Worm (Caenorhabditis elegans) whole organism, L3 larva: ENCODE data around the gene dct-17.

ENCODE experiments used
- R02D3.7 ChIP-seq: fragments of 150-350 bp; optimal IDR thresholded peaks from 2 replicates; lab custom pipeline; 2014; ENCODE audit warnings: missing biosample characterization, missing genetic modification characterization
- ZK546.5 ChIP-seq: sonication (generic microtip); optimal IDR thresholded peaks from 2 replicates; lab custom pipeline; 2017; ENCODE audit warnings: missing biosample characterization, missing genetic modification characterization
- ama-1 ChIP-seq: fragments of 150-350 bp; optimal IDR thresholded peaks from 2 replicates; lab custom pipeline; 2018
- ceh-28 ChIP-seq: fragments of 150-350 bp; optimal IDR thresholded peaks from 2 replicates; lab custom pipeline; 2014; ENCODE audit warnings: missing biosample characterization, missing genetic modification reagents, missing genetic modification characterization
- ceh-82 ChIP-seq: fragments of 150-350 bp; optimal IDR thresholded peaks from 2 replicates; lab custom pipeline; 2014; ENCODE audit warnings: missing biosample characterization, missing genetic modification characterization
- ceh-9 ChIP-seq: sonication (generic microtip); optimal IDR thresholded peaks from 2 replicates; lab custom pipeline; 2018; ENCODE audit warnings: missing biosample characterization, missing genetic modification characterization
- daf-12 ChIP-seq: fragments of 150-350 bp; optimal IDR thresholded peaks from 2 replicates; lab custom pipeline; 2014; ENCODE audit warnings: missing biosample characterization, missing genetic modification reagents, missing genetic modification characterization
- egl-5 ChIP-seq: fragments of 150-350 bp; optimal IDR thresholded peaks from 2 replicates; lab custom pipeline; 2017; ENCODE audit warnings: missing biosample characterization, missing genetic modification reagents, missing genetic modification characterization, inconsistent platforms
- elt-1 ChIP-seq: fragments of 150-350 bp; optimal IDR thresholded peaks from 2 replicates; lab custom pipeline; 2014; ENCODE audit warnings: missing biosample characterization, missing genetic modification characterization
- elt-2 ChIP-seq: sonication (generic microtip); optimal IDR thresholded peaks from 2 replicates; lab custom pipeline; 2016; ENCODE audit warnings: missing genetic modification reagents, mild to moderate bottlenecking, missing genetic modification characterization, missing compliant biosample characterization
- elt-3 ChIP-seq, 3 experiments: fragments of 150-350 bp in 1 of 3; sonication (generic microtip) in 2 of 3; optimal IDR thresholded peaks; 2 replicates in 2 of 3; 4 replicates in 1 of 3; lab custom pipeline; 2014 to 2017; ENCODE audit warnings: missing biosample characterization in 3 of 3, missing genetic modification characterization in 3 of 3
- eor-1 ChIP-seq, 2 experiments: fragments of 150-350 bp; optimal IDR thresholded peaks; 2 replicates each; lab custom pipeline; 2014 to 2018; ENCODE audit warnings: missing biosample characterization in 2 of 2, missing genetic modification characterization in 2 of 2
- fkh-2 ChIP-seq: fragments of 150-350 bp; optimal IDR thresholded peaks from 2 replicates; lab custom pipeline; 2014; ENCODE audit warnings: missing biosample characterization, missing genetic modification reagents, missing genetic modification characterization
- hmg-11 ChIP-seq: sonication (generic microtip); optimal IDR thresholded peaks from 2 replicates; lab custom pipeline; 2016; ENCODE audit warnings: missing genetic modification characterization, missing compliant biosample characterization
- jun-1 ChIP-seq: fragments of 150-350 bp; optimal IDR thresholded peaks from 2 replicates; lab custom pipeline; 2014; ENCODE audit warnings: missing biosample characterization, missing genetic modification reagents, missing genetic modification characterization
- lin-15B ChIP-seq: fragments of 150-350 bp; optimal IDR thresholded peaks from 2 replicates; lab custom pipeline; 2014; ENCODE audit warnings: missing biosample characterization, missing genetic modification characterization
- lin-39 ChIP-seq: fragments of 150-350 bp; optimal IDR thresholded peaks from 2 replicates; lab custom pipeline; 2018; ENCODE audit warnings: missing biosample characterization, missing genetic modification reagents, missing genetic modification characterization
- lsy-12 ChIP-seq: sonication (generic microtip); optimal IDR thresholded peaks from 2 replicates; lab custom pipeline; 2016; ENCODE audit warnings: mild to moderate bottlenecking, missing genetic modification characterization, missing compliant biosample characterization
- nfya-1 ChIP-seq: sonication (generic microtip); optimal IDR thresholded peaks from 2 replicates; lab custom pipeline; 2017; ENCODE audit warnings: missing genetic modification characterization, mild to moderate bottlenecking, missing compliant biosample characterization, antibody characterized with exemption, moderate library complexity; ENCODE audit not compliant: insufficient read depth
- nhr-11 ChIP-seq: fragments of 150-350 bp; optimal IDR thresholded peaks from 2 replicates; lab custom pipeline; 2014; ENCODE audit warnings: missing biosample characterization, missing genetic modification characterization
- nhr-12 ChIP-seq: fragments of 150-350 bp; optimal IDR thresholded peaks from 2 replicates; lab custom pipeline; 2014; ENCODE audit warnings: missing biosample characterization, missing genetic modification characterization
- nhr-23 ChIP-seq: fragments of 150-350 bp; optimal IDR thresholded peaks from 2 replicates; lab custom pipeline; 2014; ENCODE audit warnings: missing biosample characterization, missing genetic modification reagents, missing genetic modification characterization
- nhr-237 ChIP-seq: fragments of 150-350 bp; optimal IDR thresholded peaks from 2 replicates; lab custom pipeline; 2014; ENCODE audit warnings: missing biosample characterization, missing genetic modification characterization
- nhr-25 ChIP-seq: sonication (generic microtip); optimal IDR thresholded peaks from 2 replicates; lab custom pipeline; 2017; ENCODE audit warnings: missing biosample characterization, missing genetic modification characterization
- nhr-28 ChIP-seq: fragments of 150-350 bp; optimal IDR thresholded peaks from 2 replicates; lab custom pipeline; 2014; ENCODE audit warnings: missing biosample characterization, missing genetic modification characterization
- nhr-43 ChIP-seq: sonication (generic microtip); optimal IDR thresholded peaks from 2 replicates; lab custom pipeline; 2016; ENCODE audit warnings: mild to moderate bottlenecking, missing genetic modification characterization, missing compliant biosample characterization; ENCODE audit not compliant: poor library complexity, severe bottlenecking
- nhr-67 ChIP-seq: fragments of 150-350 bp; optimal IDR thresholded peaks from 2 replicates; lab custom pipeline; 2014; ENCODE audit warnings: missing biosample characterization, missing genetic modification characterization
- nhr-77 ChIP-seq: fragments of 150-350 bp; optimal IDR thresholded peaks from 2 replicates; lab custom pipeline; 2014; ENCODE audit warnings: missing biosample characterization, missing genetic modification characterization
- pha-4 ChIP-seq: fragments of 150-350 bp; optimal IDR thresholded peaks from 2 replicates; lab custom pipeline; 2014; ENCODE audit warnings: missing biosample characterization, missing genetic modification reagents, missing genetic modification characterization
- pqm-1 ChIP-seq: fragments of 150-350 bp; optimal IDR thresholded peaks from 2 replicates; lab custom pipeline; 2017; ENCODE audit warnings: missing biosample characterization, missing genetic modification characterization, inconsistent platforms
- sea-2 ChIP-seq: fragments of 150-350 bp; sonication (generic microtip); optimal IDR thresholded peaks from 4 replicates; lab custom pipeline; 2014; ENCODE audit warnings: missing biosample characterization, missing genetic modification reagents, missing genetic modification characterization
- skn-1 ChIP-seq: fragments of 150-350 bp; optimal IDR thresholded peaks from 2 replicates; lab custom pipeline; 2014; ENCODE audit warnings: missing biosample characterization, missing genetic modification characterization
- snpc-4 ChIP-seq: fragments of 150-350 bp; optimal IDR thresholded peaks from 2 replicates; lab custom pipeline; 2014; ENCODE audit warnings: missing biosample characterization, missing genetic modification characterization
- tbx-2 ChIP-seq: sonication (generic microtip); optimal IDR thresholded peaks from 2 replicates; lab custom pipeline; 2016; ENCODE audit warnings: mild to moderate bottlenecking, missing genetic modification characterization, missing compliant biosample characterization
- unc-39 ChIP-seq: sonication (generic microtip); optimal IDR thresholded peaks from 4 replicates; lab custom pipeline; 2017; ENCODE audit warnings: missing biosample characterization, missing genetic modification characterization
- unc-62 ChIP-seq: fragments of 150-350 bp; sonication (generic microtip); optimal IDR thresholded peaks from 4 replicates; lab custom pipeline; 2014; ENCODE audit warnings: missing biosample characterization, missing genetic modification reagents, missing genetic modification characterization
- zag-1 ChIP-seq: fragments of 150-350 bp; optimal IDR thresholded peaks from 2 replicates; lab custom pipeline; 2014; ENCODE audit warnings: missing biosample characterization, missing genetic modification characterization
- ztf-11 ChIP-seq: fragments of 150-350 bp; optimal IDR thresholded peaks from 2 replicates; lab custom pipeline; 2014; ENCODE audit warnings: missing biosample characterization, missing genetic modification characterization
- ztf-4 ChIP-seq: fragments of 150-350 bp; optimal IDR thresholded peaks from 2 replicates; lab custom pipeline; 2014; ENCODE audit warnings: missing biosample characterization, missing genetic modification characterization

Gene dct-17

ce11 chrV:13736147-13736546, 5.6 kb upstream of the dct-17 start, which contains the start of gene F35E12.6:
Gene F35E12.6, minus strand, starts transcription at chrV:13736247.
- TF ChIP-seq ceh-28 (tag; lab: Kevin White, UChicago) (no peak), elt-2 (tag; lab: Kevin White, UChicago) (peak; percentile 36)

DNA sequence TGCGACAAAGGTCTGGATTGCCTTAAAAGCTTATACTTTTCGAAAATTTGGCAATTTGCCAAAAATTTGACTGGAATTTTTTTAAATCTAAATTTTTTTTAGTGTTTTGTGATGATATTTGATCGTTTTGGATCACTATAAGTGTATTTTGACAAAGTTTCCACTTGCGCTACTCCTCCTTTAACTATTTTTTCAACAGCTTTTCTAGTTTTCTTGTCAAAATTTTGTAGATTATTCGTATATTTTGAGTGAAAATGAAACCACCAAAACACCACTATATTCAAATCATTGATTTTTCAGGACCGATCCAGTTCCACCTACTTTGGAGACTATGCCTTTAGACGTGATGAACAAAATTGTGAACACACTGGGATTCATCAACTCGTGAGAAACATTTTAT, 5.0 kb downstream of the dct-17 start, which contains the start of gene fbxa-181:
fbxa-181 (plus strand) TSS at position 301 of the 400 bp plus-strand sequence.
- TF ChIP-seq nhr-23 (tag; lab: Kevin White, UChicago): no peak
- no peak for TF ChIP-seq tbx-2 (tag; lab: Kevin White, UChicago)
- TF ChIP-seq fkh-2 (tag; lab: Kevin White, UChicago): no peak
- no peak for TF ChIP-seq nhr-28 (tag; lab: Kevin White, UChicago)
- no peak for TF ChIP-seq ztf-4 (tag; lab: Kevin White, UChicago)
- no peak for TF ChIP-seq pha-4 (tag; lab: Kevin White, UChicago)
- TF ChIP-seq skn-1 (tag; lab: Kevin White, UChicago): no peak
- TF ChIP-seq nhr-11 (tag; lab: Kevin White, UChicago): no peak
- TF ChIP-seq egl-5 (tag; lab: Kevin White, UChicago): no peak
- TF ChIP-seq nhr-12 (tag; lab: Kevin White, UChicago): no peak
- no peak for TF ChIP-seq ZK546.5 (tag; lab: Kevin White, UChicago)
- no peak for TF ChIP-seq lsy-12 (tag; lab: Kevin White, UChicago)
- no peak for TF ChIP-seq ztf-11
- TF ChIP-seq snpc-4 (tag; lab: Kevin White, UChicago): no peak
- TF ChIP-seq ama-1 (lab: Kevin White, UChicago): no peak
- no peak for TF ChIP-seq elt-2 (tag; lab: Kevin White, UChicago)
- no peak for TF ChIP-seq hmg-11
- TF ChIP-seq lin-39 (tag; lab: Kevin White, UChicago): no peak
- TF ChIP-seq R02D3.7: no peak

DNA sequence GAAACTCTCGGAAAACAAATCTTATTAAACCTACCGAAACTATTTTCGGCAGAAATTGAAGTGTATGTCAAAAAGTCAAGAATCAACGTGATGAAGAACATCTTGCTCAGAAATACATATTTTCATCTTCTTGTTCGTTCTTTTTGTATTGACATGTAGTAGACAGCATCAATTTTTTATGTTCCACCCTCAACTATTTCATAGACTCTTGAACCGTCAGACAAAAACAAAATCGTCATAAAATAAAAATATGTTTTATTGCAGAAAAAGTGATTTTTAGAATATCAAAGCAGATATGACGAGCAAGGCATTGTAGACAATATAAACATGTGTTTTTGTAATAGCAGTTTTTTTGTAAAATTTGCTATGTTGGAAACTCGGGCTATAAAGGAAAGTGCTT, 5.8 kb downstream of the dct-17 start, which contains the start of gene F35E12.2:
F35E12.2 (minus strand) TSS at position 101 of the 400 bp plus-strand sequence.
- TF ChIP-seq nfya-1 (tag; lab: Kevin White, UChicago) (no peak), ztf-11 (no peak), jun-1 (no peak), nhr-25 (tag; lab: Kevin White, UChicago) (no peak), nhr-43 (tag; lab: Kevin White, UChicago) (no peak), hmg-11 (no peak), unc-62 (GFP tag; lab: Kevin White, UChicago) (no peak), nhr-67 (tag; lab: Kevin White, UChicago) (no peak), lsy-12 (tag; lab: Kevin White, UChicago) (no peak), zag-1 (tag; lab: Kevin White, UChicago) (no peak), pqm-1 (no peak), nhr-28 (tag; lab: Kevin White, UChicago) (no peak), sea-2 (GFP tag; lab: Kevin White, UChicago) (no peak), snpc-4 (tag; lab: Kevin White, UChicago) (no peak)

- TF ChIP-seq elt-2 (tag; lab: Kevin White, UChicago): peak; percentile 79
- TF ChIP-seq nhr-12 (tag; lab: Kevin White, UChicago): no peak
- peak; percentile 71 for TF ChIP-seq pqm-1
- TF ChIP-seq fkh-2 (tag; lab: Kevin White, UChicago): no peak
Measured at ce11 chrV:13716531-13716930, 14.1 kb downstream of the dct-17 start, which contains the start of gene T01D3.6. Gene T01D3.6, plus strand, starts transcription at chrV:13716824.

DNA sequence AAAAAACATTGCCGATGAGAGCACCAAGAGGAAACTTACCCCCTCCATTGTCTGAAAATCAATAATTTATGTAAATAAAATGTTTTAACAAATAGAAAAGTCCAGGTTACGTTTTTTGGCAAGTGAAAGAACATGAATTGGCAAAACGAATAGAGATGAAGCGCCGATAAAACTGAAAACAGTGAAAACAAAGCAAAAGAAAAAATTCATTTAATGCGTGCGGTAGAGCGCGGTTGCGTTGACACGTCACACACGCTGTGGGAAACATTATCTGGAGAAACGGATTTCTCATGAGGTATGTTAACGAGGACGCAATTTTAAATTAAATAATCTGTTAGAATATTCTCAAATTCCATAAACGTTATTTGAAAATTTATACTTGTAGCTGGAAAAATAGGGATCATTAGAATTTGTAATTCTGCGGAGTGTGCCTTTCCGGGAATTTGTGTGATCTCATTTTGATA, 15.3 kb downstream of the dct-17 start, which contains the start of gene zipt-9:
zipt-9 (minus strand) TSS at position 51 of the 464 bp plus-strand sequence.
- TF ChIP-seq unc-62 (GFP tag; lab: Kevin White, UChicago) (no peak), unc-39 (tag; lab: Kevin White, UChicago) (no peak), nhr-77 (tag; lab: Kevin White, UChicago) (no peak), elt-2 (tag; lab: Kevin White, UChicago) (peak; percentile 47), hmg-11 (no peak), nhr-67 (tag; lab: Kevin White, UChicago) (no peak), R02D3.7 (peak; percentile 15), nhr-11 (tag; lab: Kevin White, UChicago) (peak; percentile 48), nhr-28 (tag; lab: Kevin White, UChicago) (no peak), ceh-82 (tag; lab: Kevin White, UChicago) (peak; percentile 4), ztf-11 (no peak), jun-1 (no peak), zag-1 (tag; lab: Kevin White, UChicago) (no peak), pqm-1 (peak; percentile 62), ama-1 (lab: Kevin White, UChicago) (no peak), lin-15B (tag; lab: Kevin White, UChicago) (peak; percentile 91), nhr-43 (tag; lab: Kevin White, UChicago) (peak; percentile 43), eor-1 (tag; optimal IDR thresholded peaks at IDR 0.05; lab: Kevin White, UChicago) (no peak), elt-1 (no peak), ztf-4 (tag; lab: Kevin White, UChicago) (no peak), tbx-2 (tag; lab: Kevin White, UChicago) (no peak), sea-2 (GFP tag; lab: Kevin White, UChicago) (no peak), nfya-1 (tag; lab: Kevin White, UChicago) (no peak), elt-3 (tag; optimal IDR thresholded peaks at IDR 0.05; lab: Kevin White, UChicago) (no peak), ceh-9 (tag; lab: Kevin White, UChicago) (no peak), fkh-2 (tag; lab: Kevin White, UChicago) (no peak), nhr-23 (tag; lab: Kevin White, UChicago) (peak; percentile 67), ceh-28 (tag; lab: Kevin White, UChicago) (no peak), daf-12 (tag; lab: Kevin White, UChicago) (no peak), nhr-237 (tag; lab: Kevin White, UChicago) (no peak), ZK546.5 (tag; lab: Kevin White, UChicago) (no peak), lsy-12 (tag; lab: Kevin White, UChicago) (peak; percentile 5)
